Fruit fly (Drosophila melanogaster) whole organism, embryonic: ENCODE measurements around the gene NitFhit.

Experiments used
- Atf-2 ChIP-seq: fragments of 200-800 bp; sonication (Bioruptor generic); optimal IDR thresholded peaks from 2 replicates; lab custom pipeline; 2016; ENCODE audit warnings: missing biosample characterization, missing genetic modification characterization
- Atf3 ChIP-seq: fragments of 200-800 bp; sonication (Bioruptor generic); optimal IDR thresholded peaks from 3 replicates; lab custom pipeline; 2016; ENCODE audit warnings: missing biosample characterization, missing genetic modification characterization
- CG10366 ChIP-seq: fragments of 200-800 bp; sonication (Bioruptor generic); IDR thresholded peaks from 2 replicates; pipeline ENCODE4 v1.3.6; 2022; ENCODE audit warnings: missing biosample characterization, missing genetic modification characterization
- CG11093 ChIP-seq: fragments of 200-800 bp; sonication (Bioruptor generic); IDR thresholded peaks from 3 replicates; pipeline ENCODE4 v1.3.6; 2022; ENCODE audit warnings: missing biosample characterization, missing genetic modification characterization
- CG11456 ChIP-seq: fragments of 200-800 bp; sonication (Bioruptor generic); IDR thresholded peaks from 3 replicates; pipeline ENCODE4 v1.3.6; 2022; ENCODE audit warnings: missing biosample characterization, missing genetic modification characterization
- CG11504 ChIP-seq: fragments of 200-800 bp; sonication (Bioruptor generic); optimal IDR thresholded peaks from 3 replicates; lab custom pipeline; 2019; ENCODE audit warnings: missing biosample characterization, mild to moderate bottlenecking, missing genetic modification characterization, moderate library complexity
- CG12104 ChIP-seq: fragments of 200-800 bp; sonication (Bioruptor generic); optimal IDR thresholded peaks from 3 replicates; lab custom pipeline; 2016; ENCODE audit warnings: missing biosample characterization, missing genetic modification characterization
- CG12744 ChIP-seq: fragments of 200-800 bp; sonication (Bioruptor generic); optimal IDR thresholded peaks from 2 replicates; lab custom pipeline; 2016; ENCODE audit warnings: missing biosample characterization, missing genetic modification characterization
- CG12769 ChIP-seq: fragments of 200-800 bp; sonication (Bioruptor generic); optimal IDR thresholded peaks from 2 replicates; lab custom pipeline; 2019; ENCODE audit warnings: missing biosample characterization, mild to moderate bottlenecking, missing genetic modification characterization, moderate library complexity
- CG13775 ChIP-seq: fragments of 200-800 bp; sonication (Bioruptor generic); optimal IDR thresholded peaks from 3 replicates; lab custom pipeline; 2017; ENCODE audit warnings: missing biosample characterization, mild to moderate bottlenecking, missing genetic modification characterization
- CG13894 ChIP-seq: fragments of 200-800 bp; sonication (Bioruptor generic); optimal IDR thresholded peaks from 3 replicates; lab custom pipeline; 2018; ENCODE audit warnings: missing biosample characterization, mild to moderate bottlenecking, missing genetic modification characterization, moderate library complexity
- CG14014 ChIP-seq: fragments of 200-800 bp; sonication (Bioruptor generic); IDR thresholded peaks from 2 replicates; pipeline ENCODE4 v1.3.6; 2022; ENCODE audit warnings: missing biosample characterization, missing genetic modification characterization
- CG14441 ChIP-seq: fragments of 200-800 bp; sonication (Bioruptor generic); IDR thresholded peaks from 2 replicates; pipeline ENCODE4 v1.3.6; 2022; ENCODE audit warnings: missing biosample characterization, missing genetic modification characterization
- CG17829 ChIP-seq: fragments of 200-800 bp; optimal IDR thresholded peaks from 2 replicates; lab custom pipeline; 2019; ENCODE audit warnings: missing biosample characterization, mild to moderate bottlenecking, missing genetic modification characterization, moderate library complexity
- CG18476 ChIP-seq: fragments of 200-800 bp; sonication (Bioruptor generic); optimal IDR thresholded peaks from 2 replicates; lab custom pipeline; 2016; ENCODE audit warnings: missing biosample characterization, mild to moderate bottlenecking, missing genetic modification characterization
- CG18764 ChIP-seq: fragments of 200-800 bp; sonication (Bioruptor generic); optimal IDR thresholded peaks from 3 replicates; lab custom pipeline; 2016; ENCODE audit warnings: missing biosample characterization, missing genetic modification characterization
- CG5180 ChIP-seq: fragments of 200-800 bp; sonication (Bioruptor generic); optimal IDR thresholded peaks from 3 replicates; lab custom pipeline; 2017; ENCODE audit warnings: missing biosample characterization, missing genetic modification characterization, mild to moderate bottlenecking, moderate library complexity, missing genetic modification reagents
- CG7786 ChIP-seq: fragments of 200-800 bp; sonication (Bioruptor generic); optimal IDR thresholded peaks from 2 replicates; lab custom pipeline; 2016; ENCODE audit warnings: missing biosample characterization, missing genetic modification characterization
- CG9932 ChIP-seq: fragments of 200-800 bp; sonication (Bioruptor generic); IDR thresholded peaks from 2 replicates; pipeline ENCODE4 v1.3.6; 2022; ENCODE audit warnings: missing biosample characterization, missing genetic modification characterization
- Dfd ChIP-seq, 2 experiments: fragments of >200 bp; optimal IDR thresholded peaks; 2 replicates each; lab custom pipeline; 2017; ENCODE audit warnings: missing biosample characterization in 2 of 2, missing genetic modification characterization in 2 of 2
- Dp ChIP-seq: fragments of 200-800 bp; sonication (Bioruptor generic); optimal IDR thresholded peaks from 2 replicates; lab custom pipeline; 2018; ENCODE audit warnings: missing biosample characterization, mild to moderate bottlenecking, missing genetic modification characterization, moderate library complexity
- GATAe ChIP-seq: fragments of 200-800 bp; sonication (Bioruptor generic); conservative IDR thresholded peaks from 2 replicates; pipeline ENCODE4 v1.3.6; 2022; ENCODE audit warnings: missing biosample characterization, missing genetic modification characterization
- H15 ChIP-seq: fragments of 200-800 bp; sonication (Bioruptor generic); IDR thresholded peaks from 3 replicates; pipeline ENCODE4 v1.3.6; 2022; ENCODE audit warnings: missing biosample characterization, missing genetic modification characterization
- HLH4C ChIP-seq: fragments of 200-800 bp; sonication (Bioruptor generic); IDR thresholded peaks from 3 replicates; pipeline ENCODE4 v1.3.6; 2022; ENCODE audit warnings: missing biosample characterization, missing genetic modification characterization; ENCODE audit not compliant: partially characterized antibody
- Jarid2 ChIP-seq: fragments of 200-800 bp; sonication (Bioruptor generic); optimal IDR thresholded peaks from 3 replicates; lab custom pipeline; 2017; ENCODE audit warnings: mild to moderate bottlenecking, missing biosample characterization, missing genetic modification reagents, missing genetic modification characterization
- Opbp ChIP-seq: fragments of 200-800 bp; sonication (Bioruptor generic); IDR thresholded peaks from 3 replicates; pipeline ENCODE4 v1.3.6; 2022; ENCODE audit warnings: missing biosample characterization, missing genetic modification characterization; ENCODE audit not compliant: partially characterized antibody
- PHDP ChIP-seq: fragments of 200-800 bp; sonication (Bioruptor generic); optimal IDR thresholded peaks from 3 replicates; lab custom pipeline; 2018; ENCODE audit warnings: missing biosample characterization, mild to moderate bottlenecking, missing genetic modification characterization, moderate library complexity
- bab2 ChIP-seq: fragments of 200-800 bp; sonication (Bioruptor generic); optimal IDR thresholded peaks from 2 replicates; lab custom pipeline; 2016; ENCODE audit warnings: missing biosample characterization, missing genetic modification characterization
- bowl ChIP-seq: fragments of 200-800 bp; sonication (Bioruptor generic); IDR thresholded peaks from 2 replicates; pipeline ENCODE4 v1.3.6; 2022; ENCODE audit warnings: missing biosample characterization, missing genetic modification characterization
- chm ChIP-seq: fragments of 200-800 bp; sonication (Bioruptor generic); IDR thresholded peaks from 2 replicates; pipeline ENCODE4 v1.3.6; 2022; ENCODE audit warnings: missing biosample characterization, missing genetic modification characterization
- en ChIP-seq: fragments of 200-800 bp; sonication (Bioruptor generic); optimal IDR thresholded peaks from 2 replicates; lab custom pipeline; 2016; ENCODE audit warnings: missing biosample characterization, missing genetic modification characterization
- esg ChIP-seq: fragments of 200-800 bp; sonication (Bioruptor generic); conservative IDR thresholded peaks from 2 replicates; pipeline ENCODE4 v1.3.6; 2022; ENCODE audit warnings: missing biosample characterization, missing genetic modification characterization
- eyg ChIP-seq: fragments of 200-800 bp; sonication (Bioruptor generic); optimal IDR thresholded peaks from 3 replicates; lab custom pipeline; 2016; ENCODE audit warnings: missing biosample characterization, missing genetic modification characterization
- ftz-f1 ChIP-seq: fragments of 200-800 bp; sonication (Bioruptor generic); optimal IDR thresholded peaks from 2 replicates; lab custom pipeline; 2016; ENCODE audit warnings: missing biosample characterization, missing genetic modification characterization
- gro ChIP-seq: fragments of 200-800 bp; sonication (Bioruptor generic); optimal IDR thresholded peaks from 2 replicates; lab custom pipeline; 2016; ENCODE audit warnings: missing biosample characterization, missing genetic modification characterization
- jumu ChIP-seq: fragments of 200-800 bp; sonication (Bioruptor generic); optimal IDR thresholded peaks from 3 replicates; lab custom pipeline; 2016; ENCODE audit warnings: missing biosample characterization, missing genetic modification characterization
- lmd ChIP-seq: fragments of 200-800 bp; sonication (Bioruptor generic); IDR thresholded peaks from 2 replicates; pipeline ENCODE4 v1.3.6; 2022; ENCODE audit warnings: missing biosample characterization, missing genetic modification characterization
- maf-S ChIP-seq: fragments of 200-800 bp; sonication (Bioruptor generic); optimal IDR thresholded peaks from 2 replicates; lab custom pipeline; 2016; ENCODE audit warnings: missing biosample characterization, missing genetic modification characterization
- mirr ChIP-seq: fragments of 200-800 bp; sonication (Bioruptor generic); optimal IDR thresholded peaks from 3 replicates; lab custom pipeline; 2018; ENCODE audit warnings: missing biosample characterization, mild to moderate bottlenecking, missing genetic modification characterization
- odd ChIP-seq: fragments of 200-800 bp; sonication (Bioruptor generic); optimal IDR thresholded peaks from 2 replicates; lab custom pipeline; 2017; ENCODE audit warnings: missing biosample characterization, mild to moderate bottlenecking, missing genetic modification characterization
- otp ChIP-seq: fragments of 200-800 bp; sonication (Bioruptor generic); IDR thresholded peaks from 3 replicates; pipeline ENCODE4, ENCODE4 v1.3.6; 2022; ENCODE audit warnings: missing biosample characterization, missing genetic modification characterization
- pnt ChIP-seq: fragments of 200-800 bp; sonication (Bioruptor generic); optimal IDR thresholded peaks from 3 replicates; lab custom pipeline; 2016; ENCODE audit warnings: missing biosample characterization, missing genetic modification characterization
- ro ChIP-seq: fragments of 200-800 bp; sonication (Bioruptor generic); IDR thresholded peaks from 2 replicates; pipeline ENCODE4 v1.3.6; 2022; ENCODE audit warnings: missing biosample characterization, missing genetic modification characterization
- sqz ChIP-seq: fragments of 200-800 bp; sonication (Bioruptor generic); optimal IDR thresholded peaks from 3 replicates; lab custom pipeline; 2018; ENCODE audit warnings: missing biosample characterization, mild to moderate bottlenecking, missing genetic modification characterization
- ssp ChIP-seq: fragments of 200-800 bp; sonication (Bioruptor generic); IDR thresholded peaks from 2 replicates; pipeline ENCODE4 v1.3.6; 2022; ENCODE audit warnings: missing biosample characterization, missing genetic modification characterization
- stc ChIP-seq: fragments of 200-800 bp; sonication (Bioruptor generic); IDR thresholded peaks from 2 replicates; pipeline ENCODE4 v1.3.6; 2022; ENCODE audit warnings: missing biosample characterization, missing genetic modification characterization
- sug ChIP-seq: fragments of 200-800 bp; optimal IDR thresholded peaks from 2 replicates; lab custom pipeline; 2019; ENCODE audit warnings: missing biosample characterization, mild to moderate bottlenecking, missing genetic modification characterization, moderate library complexity
- twi ChIP-seq: fragments of 200-800 bp; optimal IDR thresholded peaks from 2 replicates; lab custom pipeline; 2019; ENCODE audit warnings: missing biosample characterization, mild to moderate bottlenecking, missing genetic modification characterization, moderate library complexity
- yki ChIP-seq: fragments of >200 bp; optimal IDR thresholded peaks from 3 replicates; lab custom pipeline; 2018

Gene NitFhit

DNA sequence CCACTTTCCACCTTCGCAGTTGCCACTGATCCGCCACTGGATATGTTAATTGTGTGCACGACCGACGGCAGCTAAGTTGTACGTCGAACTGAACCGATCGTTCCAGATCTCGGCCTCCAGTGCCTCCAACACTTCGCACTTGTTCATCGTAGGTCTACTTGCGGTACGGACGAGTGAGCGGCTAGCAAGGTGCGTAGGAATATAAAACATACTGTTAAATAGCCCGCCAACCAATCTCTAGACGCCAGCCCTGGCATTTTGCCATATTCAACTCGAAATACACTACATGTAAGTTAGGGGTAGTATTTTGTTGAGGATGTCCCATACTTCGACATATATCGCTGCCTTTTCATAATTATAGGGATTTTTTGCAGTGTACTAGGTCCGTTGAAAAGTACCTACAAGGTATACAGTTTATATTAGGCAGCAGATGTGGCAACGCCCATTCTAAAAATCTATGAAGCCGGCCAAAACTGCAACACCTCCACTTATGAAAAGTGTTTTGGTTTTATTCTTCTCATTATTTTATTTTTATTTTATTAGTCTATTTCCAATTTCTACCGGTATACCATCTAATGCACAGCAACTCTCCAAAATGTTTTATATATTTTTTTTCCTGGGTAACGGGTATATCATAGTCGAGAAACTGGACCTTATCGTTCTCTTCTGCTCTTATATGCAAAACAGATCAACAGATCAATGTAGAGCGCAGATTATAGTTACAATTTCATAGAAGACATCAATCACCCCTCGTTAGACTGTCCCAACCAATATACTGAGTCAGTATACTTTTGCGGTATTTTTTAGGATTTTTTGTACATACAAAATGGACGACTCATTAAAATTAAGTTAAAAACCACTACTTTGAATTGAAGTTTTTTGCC, 19.7 kb downstream of the NitFhit start, which contains the start of the genes pyx and CG33229 (continued):
- TF ChIP-seq yki (lab: Kevin White, UChicago), result no peak
- TF ChIP-seq GATAe (GFP tag; lab: Robert Waterston, UW), result no peak
- peak; percentile 77; the same call in 1 of the 2 replicates for TF ChIP-seq esg (GFP tag; lab: Robert Waterston, UW)
- TF ChIP-seq Dp (GFP tag; lab: Kevin White, UChicago), result peak; percentile 91
- peak; percentile 70; the same call in 1 of the 3 replicates for TF ChIP-seq H15 (GFP tag; lab: Robert Waterston, UW)
- TF ChIP-seq stc (GFP tag; lab: Robert Waterston, UW), result peak; percentile 72
- TF ChIP-seq mirr (GFP tag; lab: Kevin White, UChicago), result peak; percentile 64
- TF ChIP-seq CG14441 (GFP tag; lab: Robert Waterston, UW), result peak; percentile 82
- TF ChIP-seq eyg, result peak; percentile 48
- TF ChIP-seq CG12744 (GFP tag; lab: Kevin White, UChicago), result peak; percentile 75
- peak; percentile 88 for TF ChIP-seq CG13894 (tag; lab: Kevin White, UChicago)
- TF ChIP-seq ftz-f1, result peak; percentile 27
- TF ChIP-seq CG5180 (GFP tag; lab: Kevin White, UChicago), result peak; percentile 73
- peak; percentile 44; the same call in 1 of the 2 replicates for TF ChIP-seq ro (GFP tag; lab: Robert Waterston, UW)
- peak; percentile 70 for TF ChIP-seq maf-S (GFP tag; lab: Kevin White, UChicago)
- peak; percentile 91 for TF ChIP-seq lmd
- TF ChIP-seq chm, result peak; percentile 37; the same call in 1 of the 2 replicates
- 0 out of 3 replicates have a peak, but pooled peaks have one; percentile 46 for TF ChIP-seq HLH4C (GFP tag; lab: Robert Waterston, UW)
- TF ChIP-seq odd (GFP tag; lab: Kevin White, UChicago), result peak; percentile 45
- peak; percentile 92 for TF ChIP-seq CG11456 (GFP tag; lab: Robert Waterston, UW)
- TF ChIP-seq Dfd (GFP tag; optimal IDR thresholded peaks at IDR 0.05; lab: Kevin White, UChicago), result no peak
- peak; percentile 24 for TF ChIP-seq sqz (GFP tag; lab: Kevin White, UChicago)
- peak; percentile 94 for TF ChIP-seq CG9932 (GFP tag; lab: Robert Waterston, UW)
- TF ChIP-seq sug, result peak; percentile 92
- peak; percentile 80 for TF ChIP-seq CG14014 (GFP tag; lab: Robert Waterston, UW)
- peak; percentile 80 for TF ChIP-seq Atf3 (GFP tag; lab: Kevin White, UChicago)
- TF ChIP-seq PHDP (tag; lab: Kevin White, UChicago), result peak; percentile 75
- TF ChIP-seq CG11093 (GFP tag; lab: Robert Waterston, UW), result peak; percentile 75
- TF ChIP-seq CG12104 (GFP tag; lab: Kevin White, UChicago), result peak; percentile 90
- TF ChIP-seq twi (tag; lab: Kevin White, UChicago), result peak; percentile 77
- peak; percentile 87 for TF ChIP-seq bab2 (GFP tag; lab: Kevin White, UChicago)
- TF ChIP-seq Atf-2 (GFP tag; lab: Kevin White, UChicago), result peak; percentile 78
- TF ChIP-seq CG18476 (GFP tag; lab: Kevin White, UChicago), result peak; percentile 100
- TF ChIP-seq Jarid2, result peak; percentile 27
- TF ChIP-seq ssp (GFP tag; lab: Robert Waterston, UW), result peak; percentile 80
- peak; percentile 80 for TF ChIP-seq CG10366 (GFP tag; lab: Robert Waterston, UW)
- TF ChIP-seq gro (GFP tag; lab: Kevin White, UChicago), result peak; percentile 75
- TF ChIP-seq CG11504 (tag; lab: Kevin White, UChicago), result peak; percentile 87
- peak; percentile 80 for TF ChIP-seq CG12769 (tag; lab: Kevin White, UChicago)
- TF ChIP-seq CG7786 (GFP tag; lab: Kevin White, UChicago), result peak; percentile 83
- TF ChIP-seq bowl (GFP tag; lab: Robert Waterston, UW), result 0 out of 2 replicates have a peak, but pooled peaks have one; percentile 21
- peak; percentile 36 for TF ChIP-seq en (GFP tag; lab: Kevin White, UChicago)
- peak; percentile 90 for TF ChIP-seq CG13775 (GFP tag; lab: Kevin White, UChicago)
- TF ChIP-seq pnt (GFP tag; lab: Kevin White, UChicago), result peak; percentile 67
- TF ChIP-seq otp (GFP tag; lab: Robert Waterston, UW), result no peak
- peak; percentile 70 for TF ChIP-seq jumu (GFP tag; lab: Kevin White, UChicago)
- peak; percentile 71 for TF ChIP-seq CG17829 (tag; lab: Kevin White, UChicago)
- TF ChIP-seq Opbp, result no peak
- peak; percentile 77 for TF ChIP-seq CG18764 (GFP tag; lab: Kevin White, UChicago)
